Worm (Caenorhabditis elegans): ENCODE results near the gene C01G12.9.

DNA sequence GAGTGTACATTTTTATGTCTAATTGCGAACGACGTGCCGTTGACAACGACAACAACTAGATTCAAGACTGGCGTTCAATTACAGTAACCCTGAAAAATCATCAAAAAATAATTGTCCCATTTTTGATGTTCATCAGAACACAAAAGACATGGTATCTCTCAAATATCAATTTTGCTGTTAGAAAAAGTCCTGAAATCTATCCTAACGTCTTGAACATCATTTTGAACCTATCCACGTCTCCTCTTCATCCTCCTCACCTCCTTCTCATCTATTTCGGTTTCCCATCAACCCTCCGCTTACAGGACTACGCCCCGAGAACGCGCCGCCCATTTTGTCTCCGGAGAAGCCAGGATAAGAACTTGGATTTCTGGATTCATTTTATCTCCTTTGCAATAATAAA, 36.9 kb downstream of the C01G12.9 start, which contains the start of gene mltn-9:
- TF ChIP-seq tbx-11 (GFP tag; IDR thresholded peaks at IDR 0.05) (no peak), tbx-37 (GFP tag; conservative IDR thresholded peaks at IDR 0.05) (no peak), ama-1 (optimal IDR thresholded peaks at IDR 0.05) (no peak), flt-1 (GFP tag; IDR thresholded peaks at IDR 0.05) (no peak), ets-7 (tag; optimal IDR thresholded peaks at IDR 0.05) (no peak), aly-1 (tag; optimal IDR thresholded peaks at IDR 0.05) (no peak), B0310.2 (tag; optimal IDR thresholded peaks at IDR 0.05) (no peak), pes-1 (GFP tag; IDR thresholded peaks at IDR 0.05) (no peak), hnd-1 (tag; optimal IDR thresholded peaks at IDR 0.05) (no peak), hmg-4 (GFP tag; optimal IDR thresholded peaks at IDR 0.05) (no peak), tra-4 (tag; optimal IDR thresholded peaks at IDR 0.05) (no peak)

Measured in whole organism, early embryonic.